Fruit fly (Drosophila melanogaster) whole organism, embryonic: ENCODE results near the gene Ir94g.

Experiments
- Awh ChIP-seq: fragments of 200-800 bp; sonication (Bioruptor generic); IDR thresholded peaks from 2 replicates; pipeline ENCODE4, ENCODE4 v1.3.6; 2022; ENCODE audit warnings: missing biosample characterization, missing genetic modification characterization
- BtbVII ChIP-seq: fragments of 200-800 bp; sonication (Bioruptor generic); optimal IDR thresholded peaks from 3 replicates; lab custom pipeline; 2017; ENCODE audit warnings: missing biosample characterization, mild to moderate bottlenecking, missing genetic modification characterization
- CG10267 ChIP-seq: fragments of 200-800 bp; sonication (Bioruptor generic); optimal IDR thresholded peaks from 2 replicates; lab custom pipeline; 2018; ENCODE audit warnings: missing biosample characterization, mild to moderate bottlenecking, missing genetic modification characterization, moderate library complexity
- CG13287 ChIP-seq: fragments of 200-800 bp; sonication (Bioruptor generic); IDR thresholded peaks from 2 replicates; pipeline ENCODE4 v1.3.6; 2022; ENCODE audit warnings: missing biosample characterization, missing genetic modification characterization; ENCODE audit not compliant: partially characterized antibody
- CG13424 ChIP-seq: fragments of 200-800 bp; sonication (Bioruptor generic); optimal IDR thresholded peaks from 2 replicates; lab custom pipeline; 2019; ENCODE audit warnings: missing biosample characterization, mild to moderate bottlenecking, missing genetic modification characterization, moderate library complexity
- CG14441 ChIP-seq: fragments of 200-800 bp; sonication (Bioruptor generic); IDR thresholded peaks from 2 replicates; pipeline ENCODE4 v1.3.6; 2022; ENCODE audit warnings: missing biosample characterization, missing genetic modification characterization
- CG14710 ChIP-seq: fragments of 200-800 bp; sonication (Bioruptor generic); optimal IDR thresholded peaks from 3 replicates; lab custom pipeline; 2019; ENCODE audit warnings: missing biosample characterization, mild to moderate bottlenecking, missing genetic modification characterization, moderate library complexity
- CG1529 ChIP-seq: fragments of 200-800 bp; sonication (Bioruptor generic); optimal IDR thresholded peaks from 3 replicates; lab custom pipeline; 2018; ENCODE audit warnings: missing biosample characterization, missing genetic modification characterization
- CG15514 ChIP-seq: fragments of 200-800 bp; sonication (Bioruptor generic); optimal IDR thresholded peaks from 3 replicates; lab custom pipeline; 2017; ENCODE audit warnings: missing biosample characterization, missing genetic modification characterization, mild to moderate bottlenecking, moderate library complexity, missing genetic modification reagents
- CG18476 ChIP-seq: fragments of 200-800 bp; sonication (Bioruptor generic); optimal IDR thresholded peaks from 2 replicates; lab custom pipeline; 2016; ENCODE audit warnings: missing biosample characterization, mild to moderate bottlenecking, missing genetic modification characterization
- CG2202 ChIP-seq: fragments of 200-800 bp; sonication (Bioruptor generic); optimal IDR thresholded peaks from 2 replicates; lab custom pipeline; 2018; ENCODE audit warnings: missing biosample characterization, mild to moderate bottlenecking, missing genetic modification characterization
- CG30403 ChIP-seq: fragments of 200-800 bp; sonication (Bioruptor generic); optimal IDR thresholded peaks from 3 replicates; lab custom pipeline; 2016; ENCODE audit warnings: missing biosample characterization, missing genetic modification characterization
- CG32772 ChIP-seq: fragments of 200-800 bp; sonication (Bioruptor generic); IDR thresholded peaks from 2 replicates; pipeline ENCODE4 v1.3.6; 2022; ENCODE audit warnings: missing biosample characterization, missing genetic modification characterization
- CG3281 ChIP-seq: fragments of 200-800 bp; sonication (Bioruptor generic); optimal IDR thresholded peaks from 3 replicates; lab custom pipeline; 2017; ENCODE audit warnings: missing biosample characterization, mild to moderate bottlenecking, missing genetic modification characterization
- CG3838 ChIP-seq: fragments of 200-800 bp; sonication (Bioruptor generic); optimal IDR thresholded peaks from 3 replicates; lab custom pipeline; 2016; ENCODE audit warnings: missing biosample characterization, missing genetic modification characterization
- CG3847 ChIP-seq: fragments of 200-800 bp; sonication (Bioruptor generic); IDR thresholded peaks from 2 replicates; pipeline ENCODE4 v1.3.6; 2022; ENCODE audit warnings: missing biosample characterization, missing genetic modification characterization
- CG4282 ChIP-seq: fragments of 200-800 bp; sonication (Bioruptor generic); optimal IDR thresholded peaks from 2 replicates; lab custom pipeline; 2016; ENCODE audit warnings: missing biosample characterization, missing genetic modification characterization
- CG5245 ChIP-seq: fragments of 200-800 bp; sonication (Bioruptor generic); optimal IDR thresholded peaks from 3 replicates; lab custom pipeline; 2016; ENCODE audit warnings: missing biosample characterization, missing genetic modification characterization
- CG6272 ChIP-seq: fragments of 200-800 bp; sonication (Bioruptor generic); IDR thresholded peaks from 2 replicates; pipeline ENCODE4 v1.3.6; 2022; ENCODE audit warnings: missing biosample characterization, missing genetic modification characterization
- CG6689 ChIP-seq: fragments of 200-800 bp; sonication (Bioruptor generic); IDR thresholded peaks from 2 replicates; pipeline ENCODE4 v1.3.6; 2022; ENCODE audit warnings: missing biosample characterization, missing genetic modification characterization
- CG6854 ChIP-seq: fragments of 200-800 bp; sonication (Bioruptor generic); optimal IDR thresholded peaks from 3 replicates; lab custom pipeline; 2017; ENCODE audit warnings: missing biosample characterization, mild to moderate bottlenecking, missing genetic modification characterization
- CG7928 ChIP-seq: fragments of 200-800 bp; sonication (Bioruptor generic); optimal IDR thresholded peaks from 2 replicates; lab custom pipeline; 2017; ENCODE audit warnings: missing biosample characterization, mild to moderate bottlenecking, missing genetic modification characterization
- CG8478 ChIP-seq: fragments of >200 bp; optimal IDR thresholded peaks from 2 replicates; lab custom pipeline; 2018
- CTCF ChIP-seq: fragments of 200-800 bp; sonication (Bioruptor generic); optimal IDR thresholded peaks from 2 replicates; lab custom pipeline; 2017; ENCODE audit warnings: missing biosample characterization, mild to moderate bottlenecking, missing genetic modification characterization, moderate library complexity
- D19A ChIP-seq: fragments of 200-800 bp; optimal IDR thresholded peaks from 3 replicates; lab custom pipeline; 2019; ENCODE audit warnings: missing biosample characterization, mild to moderate bottlenecking, missing genetic modification characterization, moderate library complexity
- Dref ChIP-seq: fragments of 200-800 bp; sonication (Bioruptor generic); IDR thresholded peaks from 2 replicates; pipeline ENCODE4 v1.3.6; 2022; ENCODE audit warnings: missing biosample characterization, missing genetic modification characterization
- HLH54F ChIP-seq: fragments of 200-800 bp; sonication (Bioruptor generic); optimal IDR thresholded peaks from 3 replicates; lab custom pipeline; 2016; ENCODE audit warnings: missing biosample characterization, missing genetic modification characterization
- HmgD ChIP-seq: fragments of 200-800 bp; sonication (Bioruptor generic); optimal IDR thresholded peaks from 3 replicates; lab custom pipeline; 2016; ENCODE audit warnings: missing biosample characterization, missing genetic modification characterization
- NfI ChIP-seq: fragments of 200-800 bp; sonication (Bioruptor generic); optimal IDR thresholded peaks from 3 replicates; lab custom pipeline; 2018; ENCODE audit warnings: missing biosample characterization, mild to moderate bottlenecking, missing genetic modification characterization, moderate library complexity
- Ptx1 ChIP-seq: fragments of 200-800 bp; sonication (Bioruptor generic); IDR thresholded peaks from 2 replicates; pipeline ENCODE4 v1.3.6; 2022; ENCODE audit warnings: missing biosample characterization, missing genetic modification characterization
- Spps ChIP-seq: fragments of 200-800 bp; sonication (Bioruptor generic); optimal IDR thresholded peaks from 2 replicates; lab custom pipeline; 2018; ENCODE audit warnings: missing biosample characterization, mild to moderate bottlenecking, missing genetic modification characterization
- Taf1 ChIP-seq: fragments of 200-800 bp; sonication (Bioruptor generic); IDR thresholded peaks from 2 replicates; pipeline ENCODE4 v1.3.6; 2022; ENCODE audit warnings: missing biosample characterization, missing genetic modification characterization
- Xbp1 ChIP-seq: fragments of 200-800 bp; sonication (Bioruptor generic); optimal IDR thresholded peaks from 3 replicates; lab custom pipeline; 2016; ENCODE audit warnings: missing biosample characterization, mild to moderate bottlenecking, missing genetic modification characterization
- amos ChIP-seq: fragments of 200-800 bp; sonication (Bioruptor generic); IDR thresholded peaks from 2 replicates; pipeline ENCODE4 v1.3.6; 2022; ENCODE audit warnings: missing biosample characterization, missing genetic modification characterization; ENCODE audit not compliant: partially characterized antibody
- ap ChIP-seq: fragments of 200-800 bp; sonication (Bioruptor generic); IDR thresholded peaks from 2 replicates; pipeline ENCODE4 v1.3.6; 2022; ENCODE audit warnings: missing biosample characterization, missing genetic modification characterization
- bowl ChIP-seq: fragments of 200-800 bp; sonication (Bioruptor generic); IDR thresholded peaks from 2 replicates; pipeline ENCODE4 v1.3.6; 2022; ENCODE audit warnings: missing biosample characterization, missing genetic modification characterization
- cas ChIP-seq: fragments of 200-800 bp; sonication (Bioruptor generic); IDR thresholded peaks from 2 replicates; pipeline ENCODE4 v1.3.6; 2022; ENCODE audit warnings: missing biosample characterization, missing genetic modification characterization
- caup ChIP-seq: fragments of 200-800 bp; sonication (Bioruptor generic); optimal IDR thresholded peaks from 3 replicates; lab custom pipeline; 2017; ENCODE audit warnings: missing biosample characterization, mild to moderate bottlenecking, missing genetic modification characterization, moderate library complexity; ENCODE audit not compliant: severe bottlenecking
- cg ChIP-seq: fragments of 200-800 bp; sonication (Bioruptor generic); optimal IDR thresholded peaks from 3 replicates; lab custom pipeline; 2019; ENCODE audit warnings: missing biosample characterization, mild to moderate bottlenecking, missing genetic modification characterization, moderate library complexity
- crol ChIP-seq: fragments of 200-800 bp; sonication (Bioruptor generic); IDR thresholded peaks from 2 replicates; pipeline ENCODE4 v1.3.6; 2022; ENCODE audit warnings: missing biosample characterization, missing genetic modification characterization
- crp ChIP-seq, 2 experiments: fragments of 200-800 bp; sonication (Bioruptor generic); optimal IDR thresholded peaks; 2 replicates in 1 of 2; 3 replicates in 1 of 2; lab custom pipeline; 2017; ENCODE audit warnings: missing biosample characterization in 2 of 2, missing genetic modification characterization in 2 of 2, mild to moderate bottlenecking in 1 of 2, moderate library complexity in 1 of 2
- cwo ChIP-seq: fragments of 200-800 bp; sonication (Bioruptor generic); optimal IDR thresholded peaks from 3 replicates; lab custom pipeline; 2017; ENCODE audit warnings: missing biosample characterization, missing genetic modification characterization, mild to moderate bottlenecking, moderate library complexity, missing genetic modification reagents
- disco-r ChIP-seq: fragments of 200-800 bp; sonication (Bioruptor generic); optimal IDR thresholded peaks from 2 replicates; lab custom pipeline; 2016; ENCODE audit warnings: missing biosample characterization, missing genetic modification characterization
- esg ChIP-seq: fragments of 200-800 bp; sonication (Bioruptor generic); conservative IDR thresholded peaks from 2 replicates; pipeline ENCODE4 v1.3.6; 2022; ENCODE audit warnings: missing biosample characterization, missing genetic modification characterization
- fru ChIP-seq: fragments of >200 bp; optimal IDR thresholded peaks from 2 replicates; lab custom pipeline; 2017
- knrl ChIP-seq: fragments of 200-800 bp; sonication (Bioruptor generic); IDR thresholded peaks from 3 replicates; pipeline ENCODE4 v1.3.6; 2022; ENCODE audit warnings: missing biosample characterization, missing genetic modification characterization; ENCODE audit not compliant: partially characterized antibody
- lab ChIP-seq: fragments of 200-800 bp; sonication (Bioruptor generic); optimal IDR thresholded peaks from 3 replicates; lab custom pipeline; 2017; ENCODE audit warnings: missing biosample characterization, missing genetic modification characterization, mild to moderate bottlenecking, moderate library complexity, missing genetic modification reagents
- nau ChIP-seq: fragments of 200-800 bp; sonication (Bioruptor generic); optimal IDR thresholded peaks from 3 replicates; lab custom pipeline; 2017; ENCODE audit warnings: missing biosample characterization, mild to moderate bottlenecking, missing genetic modification characterization, missing genetic modification reagents
- pan ChIP-seq, 4 experiments: fragments of >200 bp in 3 of 4; fragments of 200-800 bp in 1 of 4; sonication (Bioruptor generic) in 1 of 4; optimal IDR thresholded peaks in 3 of 4; IDR thresholded peaks in 1 of 4; 2 replicates each; pipeline versions ENCODE4 v1.3.6 to Lab custom; 2017 to 2022; ENCODE audit warnings: missing biosample characterization in 2 of 4, missing genetic modification characterization in 2 of 4, mixed read lengths in 1 of 4
- sug ChIP-seq: fragments of 200-800 bp; optimal IDR thresholded peaks from 2 replicates; lab custom pipeline; 2019; ENCODE audit warnings: missing biosample characterization, mild to moderate bottlenecking, missing genetic modification characterization, moderate library complexity
- tll ChIP-seq, 2 experiments: fragments of 200-800 bp in 1 of 2; fragments of >200 bp in 1 of 2; sonication (Bioruptor generic) in 1 of 2; optimal IDR thresholded peaks; 2 replicates each; lab custom pipeline; 2017 to 2019; ENCODE audit warnings: missing biosample characterization in 2 of 2, missing genetic modification characterization in 2 of 2, mild to moderate bottlenecking in 1 of 2, moderate library complexity in 1 of 2
- vvl ChIP-seq: fragments of 200-800 bp; sonication (Bioruptor generic); IDR thresholded peaks from 2 replicates; pipeline ENCODE4 v1.3.6; 2022; ENCODE audit warnings: missing biosample characterization, missing genetic modification characterization

The Ir94g gene

DNA sequence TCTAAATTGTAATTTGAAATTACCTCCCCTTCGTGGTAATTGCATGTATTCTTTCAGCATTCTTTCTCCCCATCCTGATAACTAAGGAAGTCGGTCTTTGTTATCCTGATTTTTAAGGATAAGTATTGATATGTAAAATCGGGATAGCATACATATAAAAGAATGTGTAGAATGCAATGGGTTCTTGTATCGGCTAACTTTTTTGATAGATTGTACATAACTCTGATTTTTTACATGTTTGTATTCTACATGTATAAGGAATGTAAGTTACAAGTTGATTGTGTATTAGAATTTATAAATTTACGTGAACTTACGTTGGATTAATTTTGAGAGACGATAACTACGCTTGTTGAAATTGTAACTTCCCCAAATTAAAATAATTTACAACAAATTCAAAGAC, 38.6 kb downstream of the Ir94g start:
- TF ChIP-seq CG6272 (GFP tag; lab: Robert Waterston, UW) (no peak), CG3847 (GFP tag; lab: Robert Waterston, UW) (no peak), fru (lab: Kevin White, UChicago) (no peak), CG18476 (GFP tag; lab: Kevin White, UChicago) (no peak), cg (GFP tag; lab: Kevin White, UChicago) (no peak), CG13287 (no peak; the same call in 1 of the 2 replicates), disco-r (GFP tag; lab: Kevin White, UChicago) (no peak), Xbp1 (GFP tag; lab: Kevin White, UChicago) (no peak), knrl (peak; percentile 67), sug (no peak), Taf1 (GFP tag; lab: Robert Waterston, UW) (no peak), Spps (tag; lab: Kevin White, UChicago) (no peak), CG3281 (no peak), CG10267 (tag; lab: Kevin White, UChicago) (no peak), caup (GFP tag; lab: Kevin White, UChicago) (no peak), CTCF (peak; percentile 81), HmgD (no peak), CG3838 (GFP tag; lab: Kevin White, UChicago) (no peak), amos (peak; percentile 68), BtbVII (GFP tag; lab: Kevin White, UChicago) (no peak), Awh (GFP tag; lab: Robert Waterston, UW) (no peak), CG14710 (no peak), HLH54F (GFP tag; lab: Kevin White, UChicago) (no peak), bowl (no peak), CG5245 (no peak), CG4282 (GFP tag; lab: Kevin White, UChicago) (no peak), esg (no peak), crp (GFP tag; optimal IDR thresholded peaks at IDR 0.05; lab: Kevin White, UChicago) (no peak), pan (optimal IDR thresholded peaks at IDR 0.05; lab: Kevin White, UChicago) (no peak), pan (GFP tag; optimal IDR thresholded peaks at IDR 0.05 in 1 of 2, IDR thresholded peaks at IDR 0.05 in 1 of 2) (no peak), CG7928 (no peak), CG6689 (GFP tag; lab: Robert Waterston, UW) (no peak), CG15514 (GFP tag; lab: Kevin White, UChicago) (no peak), CG14441 (GFP tag; lab: Robert Waterston, UW) (no peak), crol (no peak), vvl (GFP tag; lab: Robert Waterston, UW) (no peak), cas (GFP tag; lab: Robert Waterston, UW) (no peak), CG30403 (GFP tag; lab: Kevin White, UChicago) (no peak), ap (no peak), cwo (GFP tag; lab: Kevin White, UChicago) (no peak), CG32772 (no peak), CG6854 (GFP tag; lab: Kevin White, UChicago) (no peak), CG8478 (lab: Kevin White, UChicago) (peak; percentile 54), NfI (no peak), CG1529 (GFP tag; lab: Kevin White, UChicago) (no peak), Dref (GFP tag; lab: Robert Waterston, UW) (no peak), nau (GFP tag; lab: Kevin White, UChicago) (no peak), tll (GFP tag; optimal IDR thresholded peaks at IDR 0.05; lab: Kevin White, UChicago) (no peak), CG2202 (tag; lab: Kevin White, UChicago) (no peak), CG13424 (tag; lab: Kevin White, UChicago) (no peak), Ptx1 (GFP tag; lab: Robert Waterston, UW) (no peak), D19A (tag; lab: Kevin White, UChicago) (no peak), lab (GFP tag; lab: Kevin White, UChicago) (no peak)
